Worm (Caenorhabditis elegans) whole organism, young adult: ENCODE data around the gene vit-4.

Source experiments
- B0035.1 ChIP-seq: sonication (generic microtip); optimal IDR thresholded peaks from 2 replicates; lab custom pipeline; 2016; ENCODE audit warnings: missing genetic modification characterization, mild to moderate bottlenecking, missing compliant biosample characterization, missing genotype, missing genetic modification reagents
- F57C9.4 ChIP-seq: sonication (generic microtip); optimal IDR thresholded peaks from 2 replicates; lab custom pipeline; 2017; ENCODE audit warnings: mild to moderate bottlenecking, missing genetic modification characterization, missing compliant biosample characterization
- K12H6.12 ChIP-seq: fragments of 200-800 bp; sonication (Bioruptor generic); optimal IDR thresholded peaks from 2 replicates; lab custom pipeline; 2018; ENCODE audit warnings: mild to moderate bottlenecking, missing genetic modification characterization, missing compliant biosample characterization
- Y53G8AR.9 ChIP-seq: fragments of 200-800 bp; sonication (Bioruptor generic); conservative IDR thresholded peaks from 2 replicates; pipeline ENCODE4 v1.3.6; 2022; ENCODE audit warnings: missing genetic modification reagents, missing genetic modification characterization, missing compliant biosample characterization
- ama-1 ChIP-seq, 3 experiments: fragments of 150-350 bp in 1 of 3; sonication (generic microtip) in 2 of 3; optimal IDR thresholded peaks; 2 replicates each; lab custom pipeline; 2014 to 2018; ENCODE audit warnings: missing biosample characterization in 2 of 3, missing genetic modification characterization in 2 of 3, missing genetic modification reagents in 2 of 3
- lin-35 ChIP-seq, 3 experiments: fragments of 150-350 bp in 2 of 3; sonication (generic microtip) in 1 of 3; optimal IDR thresholded peaks; 2 replicates each; lab custom pipeline; 2014 to 2018; ENCODE audit warnings: missing biosample characterization in 3 of 3, missing genetic modification characterization in 3 of 3, missing genetic modification reagents in 3 of 3
- rcor-1 ChIP-seq: fragments of 200-800 bp; sonication (Bioruptor generic); IDR thresholded peaks from 2 replicates; pipeline ENCODE4 v1.3.6; 2022; ENCODE audit warnings: missing genetic modification reagents, missing genetic modification characterization, missing compliant biosample characterization
- snpc-4 ChIP-seq, 5 experiments: fragments of 150-350 bp in 1 of 5; sonication (generic microtip) in 4 of 5; optimal IDR thresholded peaks; 2 replicates each; lab custom pipeline; 2014 to 2018; ENCODE audit warnings: missing genetic modification characterization in 5 of 5, missing biosample characterization in 3 of 5, antibody characterized with exemption in 2 of 5, mild to moderate bottlenecking in 2 of 5, missing compliant biosample characterization in 2 of 5, missing genotype in 2 of 5, moderate library complexity in 2 of 5, missing genetic modification reagents in 1 of 5
- zim-3 ChIP-seq: sonication (generic microtip); optimal IDR thresholded peaks from 2 replicates; lab custom pipeline; 2017; ENCODE audit warnings: mild to moderate bottlenecking, missing genetic modification characterization, moderate library complexity, missing compliant biosample characterization

DNA sequence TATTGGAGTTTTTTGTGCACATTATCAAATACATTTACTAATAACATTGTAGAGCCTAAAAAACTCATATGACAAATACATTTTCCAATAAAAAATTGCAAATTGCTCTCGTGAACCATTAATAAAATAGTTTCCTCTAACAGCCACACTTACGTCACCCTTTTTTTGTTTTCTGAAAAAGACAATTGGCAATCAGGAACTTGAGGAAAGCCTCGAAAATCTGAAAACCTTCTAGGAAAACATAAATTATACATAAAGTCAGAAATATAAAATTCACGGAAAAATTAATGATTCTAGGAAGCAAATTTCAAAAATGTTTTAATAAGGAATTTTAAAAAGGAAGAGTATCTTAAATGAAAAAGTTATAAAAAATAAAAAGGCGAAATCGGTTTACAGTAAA is 46.6 kb downstream of the vit-4 start:
- TF ChIP-seq F57C9.4 = no peak
- TF ChIP-seq zim-3 = no peak
- no peak for TF ChIP-seq snpc-4 (GFP tag; optimal IDR thresholded peaks at IDR 0.05; lab: Kevin White, UChicago)
- no peak for TF ChIP-seq snpc-4 (tag; optimal IDR thresholded peaks at IDR 0.05; lab: Kevin White, UChicago)
- no peak for TF ChIP-seq Y53G8AR.9
- TF ChIP-seq rcor-1 (GFP tag; lab: Robert Waterston, UW) = no peak
- no peak for TF ChIP-seq lin-35 (GFP tag; optimal IDR thresholded peaks at IDR 0.05; lab: Kevin White, UChicago)
- TF ChIP-seq K12H6.12 (tag; lab: Kevin White, UChicago) = no peak
- TF ChIP-seq ama-1 (optimal IDR thresholded peaks at IDR 0.05; lab: Kevin White, UChicago) = no peak
- TF ChIP-seq ama-1 (GFP tag; optimal IDR thresholded peaks at IDR 0.05; lab: Kevin White, UChicago) = no peak
- no peak for TF ChIP-seq B0035.1 (tag; lab: Kevin White, UChicago)
